Fruit fly (Drosophila melanogaster) whole organism, larva: ENCODE results near the gene U2af50.

Experiments
- noc ChIP-seq: fragments of 200-800 bp; sonication (Bioruptor generic); optimal IDR thresholded peaks from 3 replicates; lab custom pipeline; 2019; ENCODE audit warnings: missing biosample characterization, mild to moderate bottlenecking, missing genetic modification characterization, moderate library complexity

The U2af50 gene

dm6 chrX:16313078-16313875 is 45.6 kb downstream of the U2af50 start, which contains the start of the genes CG9915 and SWIP:
CG9915 (minus strand) TSS chrX:16313138.
SWIP (plus strand) TSS chrX:16313709.
- TF ChIP-seq noc (tag; lab: Kevin White, UChicago): no peak

dm6 chrX:16309764-16310163 is 49.1 kb downstream of the U2af50 start:
- TF ChIP-seq noc (tag; lab: Kevin White, UChicago): no peak

dm6 chrX:16308953-16309352 is 49.9 kb downstream of the U2af50 start:
- no peak for TF ChIP-seq noc (tag; lab: Kevin White, UChicago)

- no peak for TF ChIP-seq noc (tag; lab: Kevin White, UChicago)
Measured at dm6 chrX:16308310-16308918, 50.4 kb downstream of the U2af50 start, which contains the start of gene Had1. Had1 (minus strand) TSS chrX:16308667.
